Fruit fly (Drosophila melanogaster): ENCODE measurements around the gene Vdup1.
A peak's percentile ranks its signal among the peaks of the same experiment; 100 is the strongest.

Gene Vdup1

DNA sequence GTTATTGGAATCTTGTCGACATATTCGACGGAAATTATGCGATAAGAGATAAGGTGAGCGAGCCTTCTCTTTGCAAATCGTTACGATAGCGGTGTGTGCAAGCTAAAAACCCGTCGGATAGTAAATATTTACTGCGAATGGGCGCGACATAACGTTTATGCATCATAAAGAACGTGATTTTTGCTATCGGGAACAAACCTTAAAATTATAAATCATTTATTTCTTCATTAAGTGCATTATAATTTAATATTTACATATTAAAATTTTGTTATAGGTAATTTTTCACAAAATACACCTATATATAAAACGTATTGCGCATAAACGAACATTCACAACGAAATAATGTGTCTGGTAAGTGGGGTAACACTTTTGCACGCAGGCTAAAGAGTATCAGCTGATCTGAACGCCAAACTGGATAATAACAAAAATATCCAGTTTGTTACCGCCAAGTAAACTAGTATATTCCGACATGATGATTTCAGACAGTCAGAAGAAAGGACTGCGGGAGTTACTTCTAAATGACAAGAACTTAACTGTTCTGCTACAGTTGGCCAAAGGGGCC lies 27.0 kb upstream of the Vdup1 start, which contains the start of the genes Gk1 and CG13876 (continued):
- TF ChIP-seq acj6 (GFP tag; optimal IDR thresholded peaks at IDR 0.05) (peak; percentile 96), CG11294 (GFP tag; IDR thresholded peaks at IDR 0.05) (peak; percentile 89), Eip78C (GFP tag) (peak; percentile 98), Sox102F (GFP tag; optimal IDR thresholded peaks at IDR 0.05) (no peak), cyc (GFP tag; optimal IDR thresholded peaks at IDR 0.05) (peak; percentile 80), Gug (GFP tag; IDR thresholded peaks at IDR 0.05) (peak; percentile 94), CG6808 (GFP tag; optimal IDR thresholded peaks at IDR 0.05) (no peak), CG7368 (GFP tag; optimal IDR thresholded peaks at IDR 0.05) (no peak), fd85E (GFP tag; optimal IDR thresholded peaks at IDR 0.05) (peak; percentile 42)

- TF ChIP-seq CG6808 (GFP tag; optimal IDR thresholded peaks at IDR 0.05) (peak; percentile 14), CG10669 (GFP tag; optimal IDR thresholded peaks at IDR 0.05) (no peak), Ets96B (tag; optimal IDR thresholded peaks at IDR 0.05) (no peak), svp (GFP tag) (peak; percentile 74), esn (GFP tag; optimal IDR thresholded peaks at IDR 0.05) (no peak), ss (GFP tag; optimal IDR thresholded peaks at IDR 0.05) (peak in 1 of 2 experiments; percentile 46), dac (GFP tag; optimal IDR thresholded peaks at IDR 0.05) (no peak), fkh (GFP tag; optimal IDR thresholded peaks at IDR 0.05) (peak; percentile 71)
These were observed 24.9 kb upstream of the Vdup1 start, which contains the start of gene NitFhit for dm6 chr3L:203536-204135. Gene NitFhit, plus strand, starts transcription at chr3L:203730.

DNA sequence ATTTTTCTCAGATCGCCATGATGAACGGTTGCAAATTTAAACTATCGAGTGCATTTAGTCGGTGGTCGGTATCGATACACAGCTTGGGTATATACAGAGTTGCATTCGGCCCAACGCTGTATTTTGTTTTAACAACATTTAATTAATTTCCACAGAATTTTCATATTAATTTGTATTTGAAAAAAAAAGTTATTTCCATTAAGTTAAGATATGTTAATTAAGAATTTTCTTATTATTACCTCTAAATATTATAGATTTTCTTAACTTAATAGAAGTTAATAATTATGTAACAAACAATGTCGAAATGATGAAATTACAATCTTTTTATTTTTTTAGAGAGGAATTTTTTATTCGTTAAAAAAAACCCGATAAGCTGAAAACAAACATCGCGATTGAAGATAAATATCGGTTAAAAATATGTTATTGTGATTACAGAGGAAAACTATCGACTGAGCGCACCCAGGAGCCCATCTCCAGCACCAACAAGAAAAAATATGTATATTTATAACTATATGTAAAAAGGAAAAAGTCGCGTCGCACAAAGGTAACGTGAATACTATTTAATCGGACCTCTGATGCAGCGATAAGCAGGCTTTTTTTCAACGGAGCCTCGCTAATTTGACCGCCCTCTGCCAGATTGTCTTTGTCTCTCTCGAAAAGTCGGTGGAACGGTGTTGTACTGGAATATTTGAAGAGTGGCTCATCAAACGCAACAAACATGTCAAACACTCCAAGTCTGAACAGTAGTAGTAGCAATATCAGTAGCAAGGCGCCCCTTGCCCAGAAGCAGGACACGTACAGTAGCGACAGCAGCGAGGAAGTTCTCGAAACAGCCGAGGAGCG lies 21.2 kb upstream of the Vdup1 start, which contains the start of the genes rno and mri:
Gene rno, minus strand, starts transcription at position 9 of the 843 bp plus-strand sequence.
Gene mri, plus strand, starts transcription at position 421 of the 843 bp plus-strand sequence.
- TF ChIP-seq Sox14 (GFP tag; optimal IDR thresholded peaks at IDR 0.05) (peak; percentile 24), ss (GFP tag; optimal IDR thresholded peaks at IDR 0.05) (peak in 1 of 2 experiments; percentile 19), Hr39 (GFP tag; optimal IDR thresholded peaks at IDR 0.05) (no peak), vri (GFP tag; optimal IDR thresholded peaks at IDR 0.05) (no peak), spab (GFP tag; optimal IDR thresholded peaks at IDR 0.05) (no peak), CG11902 (GFP tag; optimal IDR thresholded peaks at IDR 0.05) (no peak), CG6854 (GFP tag; optimal IDR thresholded peaks at IDR 0.05) (peak; percentile 39), CG3032 (tag; optimal IDR thresholded peaks at IDR 0.05) (peak; percentile 72), Eip75B (GFP tag; optimal IDR thresholded peaks at IDR 0.05) (no peak), topi (GFP tag; optimal IDR thresholded peaks at IDR 0.05) (no peak), CG6808 (GFP tag; optimal IDR thresholded peaks at IDR 0.05) (no peak), CG34406 (GFP tag; optimal IDR thresholded peaks at IDR 0.05) (peak; percentile 59), CG8632 (GFP tag; optimal IDR thresholded peaks at IDR 0.05) (peak; percentile 64), fd59A (GFP tag; optimal IDR thresholded peaks at IDR 0.05) (no peak), CG11294 (GFP tag; IDR thresholded peaks at IDR 0.05) (peak; percentile 11; the same call in 1 of the 2 replicates), cyc (GFP tag; optimal IDR thresholded peaks at IDR 0.05) (peak; percentile 32), Ets21C (GFP tag; optimal IDR thresholded peaks at IDR 0.05) (no peak), CG15336 (GFP tag; IDR thresholded peaks at IDR 0.05) (peak; percentile 34; the same call in 1 of the 2 replicates), Blimp-1 (GFP tag; optimal IDR thresholded peaks at IDR 0.05) (no peak), CG6792 (GFP tag; optimal IDR thresholded peaks at IDR 0.05) (peak; percentile 31), CG8119 (GFP tag; IDR thresholded peaks at IDR 0.05) (peak; percentile 51; the same call in 1 of the 3 replicates), dac (GFP tag; optimal IDR thresholded peaks at IDR 0.05) (no peak), CG10631 (GFP tag; optimal IDR thresholded peaks at IDR 0.05) (peak; percentile 77), salr (GFP tag; optimal IDR thresholded peaks at IDR 0.05) (no peak), Hr4 (GFP tag; optimal IDR thresholded peaks at IDR 0.05) (no peak), OdsH (GFP tag; optimal IDR thresholded peaks at IDR 0.05) (peak; percentile 59), net (GFP tag; optimal IDR thresholded peaks at IDR 0.05) (no peak), acj6 (GFP tag; optimal IDR thresholded peaks at IDR 0.05) (peak; percentile 53), svp (GFP tag) (no peak), esn (GFP tag; optimal IDR thresholded peaks at IDR 0.05) (peak; percentile 58), Eip78C (GFP tag) (peak; percentile 39), dsx (GFP tag; optimal IDR thresholded peaks at IDR 0.05; ENCODE audit: poor library complexity, severe bottlenecking) (no peak), CG8319 (GFP tag; optimal IDR thresholded peaks at IDR 0.05) (no peak), fd85E (GFP tag; optimal IDR thresholded peaks at IDR 0.05) (no peak), pdm3 (GFP tag; optimal IDR thresholded peaks at IDR 0.05) (no peak), CG16779 (tag; optimal IDR thresholded peaks at IDR 0.05) (no peak), CG31627 (GFP tag; optimal IDR thresholded peaks at IDR 0.05) (peak; percentile 40)
